Worm (Caenorhabditis elegans): Measurements from ENCODE around the gene C49A9.3.

The C49A9.3 gene

DNA sequence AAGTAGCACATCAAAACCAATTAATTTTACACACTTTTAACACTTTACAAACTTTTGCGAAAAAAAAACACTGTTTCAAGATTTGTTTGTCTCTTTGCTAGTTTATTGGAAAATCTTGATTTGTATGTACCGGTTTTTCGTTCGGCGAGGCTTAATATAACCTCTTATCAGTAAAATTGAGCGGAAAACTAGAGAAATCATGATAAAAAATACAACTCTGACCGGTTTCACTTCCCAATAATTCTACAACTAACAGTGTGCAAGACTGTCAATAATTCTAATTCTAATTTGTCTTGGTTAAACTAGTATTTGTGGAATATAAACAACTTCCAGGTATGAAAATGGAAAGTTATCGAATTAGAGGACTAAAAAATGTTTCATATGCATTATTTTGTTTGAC, at the start of gene C49A9.3:
C49A9.3 (plus strand) TSS at position 212 of the 400 bp plus-strand sequence.
- TF ChIP-seq dao-5 (tag; optimal IDR thresholded peaks at IDR 0.05) (no peak), him-1 (tag; optimal IDR thresholded peaks at IDR 0.05) (no peak), W03F9.2 (tag; optimal IDR thresholded peaks at IDR 0.05) (no peak)

- TF ChIP-seq W03F9.2 (tag; optimal IDR thresholded peaks at IDR 0.05) (no peak), dao-5 (tag; optimal IDR thresholded peaks at IDR 0.05) (no peak), him-1 (tag; optimal IDR thresholded peaks at IDR 0.05) (no peak)
Observed at ce11 chrIV:6172959-6173358, 48.9 kb upstream of the C49A9.3 start.

ce11 chrIV:6177383-6177782, 44.5 kb upstream of the C49A9.3 start:
- TF ChIP-seq dao-5 (tag; optimal IDR thresholded peaks at IDR 0.05) (no peak), him-1 (tag; optimal IDR thresholded peaks at IDR 0.05) (no peak)

DNA sequence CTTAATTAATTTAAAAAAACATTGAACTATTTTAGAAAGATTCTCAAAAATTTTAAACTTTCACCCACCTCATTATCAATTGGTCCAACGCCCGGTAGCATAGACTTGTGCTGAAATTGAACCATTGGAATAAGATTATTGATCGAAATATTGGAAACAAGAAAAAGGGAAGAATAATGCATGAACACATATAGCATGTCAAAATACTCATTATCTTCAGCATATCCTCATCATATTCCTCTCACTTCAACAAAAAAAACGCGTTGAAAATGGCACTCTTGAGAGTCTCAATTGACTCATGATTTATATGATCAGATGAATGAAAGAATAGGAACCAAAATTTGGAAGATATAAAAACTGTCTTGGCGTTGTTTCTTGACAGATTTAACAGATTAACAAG, 38.1 kb upstream of the C49A9.3 start, which contains the start of gene unc-77:
unc-77 (minus strand) TSS at position 101 of the 400 bp plus-strand sequence.
- TF ChIP-seq him-1 (tag; optimal IDR thresholded peaks at IDR 0.05), result no peak
- TF ChIP-seq dao-5 (tag; optimal IDR thresholded peaks at IDR 0.05), result no peak
- no peak for TF ChIP-seq W03F9.2 (tag; optimal IDR thresholded peaks at IDR 0.05)

DNA sequence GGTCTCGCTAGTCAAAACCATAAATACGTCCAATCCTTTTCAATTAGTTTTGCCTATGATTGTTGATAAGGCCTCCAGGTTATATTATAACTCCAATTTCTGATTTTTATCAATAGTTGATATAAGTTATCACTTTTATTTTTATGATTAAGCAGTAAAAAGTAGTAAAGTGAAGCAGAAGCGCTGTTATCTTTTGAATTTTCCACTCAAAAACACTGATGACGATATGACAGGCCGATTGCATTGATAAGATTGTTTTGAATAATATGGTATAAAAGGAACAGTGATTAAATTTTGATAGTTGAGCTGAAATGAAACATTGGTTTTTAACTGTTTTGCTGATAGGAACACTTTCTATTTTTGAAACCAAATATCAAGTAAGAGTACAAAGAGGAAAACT, 36.3 kb upstream of the C49A9.3 start, which contains the start of gene asp-9:
asp-9 (plus strand) TSS at position 312 of the 400 bp plus-strand sequence.
- TF ChIP-seq him-1 (tag; optimal IDR thresholded peaks at IDR 0.05) (no peak), dao-5 (tag; optimal IDR thresholded peaks at IDR 0.05) (no peak), W03F9.2 (tag; optimal IDR thresholded peaks at IDR 0.05) (no peak)

ce11 chrIV:6187160-6187559, 34.7 kb upstream of the C49A9.3 start:
- TF ChIP-seq W03F9.2 (tag; optimal IDR thresholded peaks at IDR 0.05) (no peak), dao-5 (tag; optimal IDR thresholded peaks at IDR 0.05) (no peak), him-1 (tag; optimal IDR thresholded peaks at IDR 0.05) (no peak)

DNA sequence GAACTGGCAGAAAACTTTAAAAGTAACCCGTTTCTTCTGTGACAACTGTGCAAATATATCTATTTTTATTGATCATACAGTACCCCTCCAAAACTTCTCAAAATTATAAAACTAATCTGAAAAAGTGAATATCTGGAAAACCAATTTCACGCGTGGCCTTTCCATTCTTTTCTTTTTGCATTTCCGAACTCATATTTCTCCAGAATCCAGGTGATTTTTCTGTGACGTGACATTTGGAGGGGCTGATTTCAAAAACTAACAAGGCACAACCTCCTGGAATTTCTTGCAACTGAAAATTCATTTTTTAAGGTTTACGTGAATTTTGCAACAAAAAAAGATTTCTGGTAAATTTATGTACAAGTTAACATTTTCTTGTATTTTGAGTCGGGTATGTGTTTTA, 21.6 kb upstream of the C49A9.3 start:
- TF ChIP-seq him-1 (tag; optimal IDR thresholded peaks at IDR 0.05) (no peak), dao-5 (tag; optimal IDR thresholded peaks at IDR 0.05) (no peak), W03F9.2 (tag; optimal IDR thresholded peaks at IDR 0.05) (no peak)

- no peak for TF ChIP-seq dao-5 (tag; optimal IDR thresholded peaks at IDR 0.05)
- TF ChIP-seq him-1 (tag; optimal IDR thresholded peaks at IDR 0.05), result no peak
- TF ChIP-seq W03F9.2 (tag; optimal IDR thresholded peaks at IDR 0.05), result no peak
Observed at ce11 chrIV:6201769-6202168, 20.1 kb upstream of the C49A9.3 start, which contains the start of gene tkr-2. Gene tkr-2 (plus strand): TSS chrIV:6202069.

DNA sequence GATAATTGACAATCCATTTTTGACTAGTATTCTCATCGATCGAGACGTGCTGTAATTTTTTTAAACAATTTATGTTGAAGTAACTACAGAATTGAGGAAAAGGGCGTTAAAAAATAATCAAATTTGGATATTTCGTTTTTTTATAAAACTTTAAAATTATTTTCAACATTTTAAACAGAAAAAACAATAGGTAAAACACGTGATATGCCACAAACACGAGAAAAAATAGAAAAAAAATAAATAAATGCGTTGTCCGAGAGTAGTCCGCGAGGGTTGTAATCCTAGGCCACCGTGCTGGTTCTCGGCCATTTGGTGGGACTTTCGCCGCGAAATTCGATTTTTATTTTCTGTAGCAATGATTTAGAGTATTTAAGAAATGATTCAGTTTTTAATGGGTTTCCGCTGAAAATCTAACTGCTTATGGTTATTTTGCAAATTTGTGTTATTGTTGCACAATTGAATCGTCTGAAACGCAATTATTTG, 15.6 kb upstream of the C49A9.3 start, which contains the start of gene C49A9.10:
C49A9.10 (minus strand) TSS at position 51 of the 483 bp plus-strand sequence.
- peak; percentile 74 for TF ChIP-seq him-1 (tag; optimal IDR thresholded peaks at IDR 0.05)
- TF ChIP-seq W03F9.2 (tag; optimal IDR thresholded peaks at IDR 0.05), result peak; percentile 90
- no peak for TF ChIP-seq dao-5 (tag; optimal IDR thresholded peaks at IDR 0.05)

ce11 chrIV:6209337-6209736, 12.6 kb upstream of the C49A9.3 start:
- TF ChIP-seq him-1 (tag; optimal IDR thresholded peaks at IDR 0.05) (no peak), W03F9.2 (tag; optimal IDR thresholded peaks at IDR 0.05) (no peak), dao-5 (tag; optimal IDR thresholded peaks at IDR 0.05) (no peak)

DNA sequence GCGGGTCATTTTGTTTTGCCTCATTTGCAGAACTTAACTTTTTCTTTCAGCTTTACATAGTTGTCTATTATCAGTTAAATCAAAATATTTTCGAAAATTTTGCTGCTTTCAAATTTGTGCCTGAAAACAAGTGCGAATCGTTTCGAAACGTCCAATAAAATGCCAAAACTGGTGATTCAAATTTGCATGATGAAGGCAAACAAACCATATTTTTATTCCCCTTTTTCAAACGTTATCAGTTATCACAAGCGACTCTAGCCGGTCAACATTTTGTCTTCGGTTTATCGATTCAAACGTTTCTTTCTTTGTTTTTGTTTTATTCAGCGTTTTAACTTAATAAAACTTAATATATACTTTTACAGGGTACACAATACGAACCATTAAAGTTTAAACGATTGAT, 11.3 kb upstream of the C49A9.3 start, which contains the start of the genes ugt-24 and C49A9.6:
ugt-24 (minus strand) TSS at position 147 of the 400 bp plus-strand sequence.
C49A9.6 (plus strand) TSS at position 363 of the 400 bp plus-strand sequence.
- no peak for TF ChIP-seq him-1 (tag; optimal IDR thresholded peaks at IDR 0.05)
- no peak for TF ChIP-seq W03F9.2 (tag; optimal IDR thresholded peaks at IDR 0.05)
- TF ChIP-seq dao-5 (tag; optimal IDR thresholded peaks at IDR 0.05), result no peak

- TF ChIP-seq dao-5 (tag; optimal IDR thresholded peaks at IDR 0.05) (no peak), him-1 (tag; optimal IDR thresholded peaks at IDR 0.05) (no peak), W03F9.2 (tag; optimal IDR thresholded peaks at IDR 0.05) (no peak)
Observed at ce11 chrIV:6213403-6213802, 8.5 kb upstream of the C49A9.3 start, which contains the start of gene C49A9.5. Gene C49A9.5 (plus strand): TSS chrIV:6213673.

ce11 chrIV:6217066-6217465, 4.8 kb upstream of the C49A9.3 start, which contains the start of gene C49A9.9:
Gene C49A9.9 (plus strand): TSS chrIV:6217372.
- TF ChIP-seq dao-5 (tag; optimal IDR thresholded peaks at IDR 0.05) (no peak), him-1 (tag; optimal IDR thresholded peaks at IDR 0.05) (no peak), W03F9.2 (tag; optimal IDR thresholded peaks at IDR 0.05) (no peak)

DNA sequence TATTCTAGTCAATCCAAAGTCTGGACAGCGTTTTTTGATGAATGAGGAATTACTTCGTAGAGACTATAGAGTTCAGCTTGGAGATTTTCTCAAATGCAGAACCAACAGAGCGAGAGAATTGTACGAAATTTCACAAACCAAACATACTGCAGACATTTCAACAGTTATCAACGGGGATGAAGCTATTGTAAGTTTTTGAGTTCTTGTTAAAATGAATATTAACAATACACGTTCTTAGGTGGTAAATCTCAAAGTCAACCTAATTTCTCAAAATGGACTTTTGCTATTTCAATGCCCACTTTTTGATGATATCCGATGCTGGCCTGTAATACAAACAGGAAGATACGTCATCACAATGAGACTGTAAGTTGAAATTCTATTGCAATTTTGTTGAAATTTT, 4.4 kb upstream of the C49A9.3 start:
- no peak for TF ChIP-seq dao-5 (tag; optimal IDR thresholded peaks at IDR 0.05)
- no peak for TF ChIP-seq him-1 (tag; optimal IDR thresholded peaks at IDR 0.05)
- TF ChIP-seq W03F9.2 (tag; optimal IDR thresholded peaks at IDR 0.05), result no peak

DNA sequence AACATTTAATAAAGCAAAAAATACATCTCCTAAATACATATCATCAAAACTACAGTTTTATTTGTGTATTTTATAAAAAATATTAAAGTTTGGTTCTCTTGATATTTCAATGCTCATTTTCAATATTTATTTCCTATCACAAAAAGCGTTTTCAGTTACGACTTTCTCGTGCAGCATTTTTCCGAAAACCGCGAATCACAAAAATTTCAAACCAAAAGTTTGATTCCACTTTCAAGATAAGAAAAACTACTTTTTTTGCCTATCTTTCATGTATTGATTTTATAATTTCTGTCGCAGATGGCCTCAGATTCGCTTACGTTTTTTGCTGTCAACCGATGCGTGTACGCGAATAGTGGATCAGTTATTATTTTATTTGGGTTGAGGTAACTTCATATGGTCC, 2.5 kb upstream of the C49A9.3 start, which contains the start of gene C49A9.4:
C49A9.4 (plus strand) TSS at position 265 of the 400 bp plus-strand sequence.
- TF ChIP-seq him-1 (tag; optimal IDR thresholded peaks at IDR 0.05) (no peak), dao-5 (tag; optimal IDR thresholded peaks at IDR 0.05) (no peak), W03F9.2 (tag; optimal IDR thresholded peaks at IDR 0.05) (no peak)
